Worm (Caenorhabditis elegans): Measurements from ENCODE around the gene prmt-1.

DNA sequence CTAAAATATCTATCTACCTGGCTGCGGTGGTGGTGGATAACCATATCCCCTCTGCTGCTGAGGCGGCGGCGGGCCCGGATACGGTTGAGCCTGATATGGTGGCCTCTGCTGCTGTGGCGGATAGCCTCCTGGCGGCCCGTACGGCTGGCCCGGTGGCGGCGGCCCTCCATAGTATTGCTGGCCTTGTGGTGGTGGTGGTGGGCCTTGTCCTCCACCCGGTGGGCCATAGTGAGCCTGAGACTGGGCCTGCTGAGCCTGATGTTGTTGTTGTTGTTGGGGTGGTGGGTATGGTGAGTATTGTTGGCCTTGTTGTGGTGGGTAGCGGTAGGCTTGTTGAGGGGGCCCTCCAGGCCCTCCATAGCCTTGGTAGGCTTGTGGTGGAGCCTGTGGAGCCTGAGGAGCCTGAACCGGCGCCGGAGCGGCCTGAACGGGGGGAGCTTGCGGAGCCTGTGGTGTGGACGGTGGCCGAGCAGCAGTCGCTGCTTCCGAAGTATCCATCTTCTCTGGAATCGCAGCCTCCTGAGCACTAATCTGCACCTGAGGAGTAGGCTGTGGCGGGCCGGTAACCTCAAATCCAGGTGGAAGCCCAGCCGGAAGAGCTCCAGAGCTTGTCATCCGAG, 28.2 kb downstream of the prmt-1 start:
- no peak for TF ChIP-seq him-1 (tag; optimal IDR thresholded peaks at IDR 0.05)
- no peak for TF ChIP-seq dao-5 (tag; optimal IDR thresholded peaks at IDR 0.05)
